Worm (Caenorhabditis elegans): ENCODE measurements around the gene met-2.

met-2 gene

DNA sequence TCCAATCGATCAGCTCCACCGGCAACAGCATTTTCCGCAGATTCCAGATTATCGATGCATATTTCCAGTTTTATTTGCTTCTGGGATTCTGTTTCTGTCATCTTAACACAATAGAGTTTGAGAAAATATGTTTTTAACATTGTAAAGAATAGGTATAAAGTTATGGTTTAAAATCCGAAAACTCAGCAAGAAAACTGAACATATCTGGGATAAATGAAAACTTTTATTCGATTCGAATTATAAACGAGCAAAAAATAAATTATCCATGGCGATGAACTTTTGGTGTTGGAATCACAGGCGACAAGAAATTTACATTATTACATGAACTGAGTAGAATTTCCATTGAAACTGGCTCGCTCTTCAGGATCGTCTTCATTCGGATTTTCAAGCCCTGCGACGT is 28.4 kb downstream of the met-2 start, which contains the start of gene cutc-1:
Gene cutc-1, minus strand, starts transcription at position 101 of the 400 bp plus-strand sequence.
- TF ChIP-seq jun-1 (tag; optimal IDR thresholded peaks at IDR 0.05), result no peak
- no peak for TF ChIP-seq ztf-11 (tag; optimal IDR thresholded peaks at IDR 0.05)
- no peak for TF ChIP-seq snpc-4 (tag; optimal IDR thresholded peaks at IDR 0.05)

DNA sequence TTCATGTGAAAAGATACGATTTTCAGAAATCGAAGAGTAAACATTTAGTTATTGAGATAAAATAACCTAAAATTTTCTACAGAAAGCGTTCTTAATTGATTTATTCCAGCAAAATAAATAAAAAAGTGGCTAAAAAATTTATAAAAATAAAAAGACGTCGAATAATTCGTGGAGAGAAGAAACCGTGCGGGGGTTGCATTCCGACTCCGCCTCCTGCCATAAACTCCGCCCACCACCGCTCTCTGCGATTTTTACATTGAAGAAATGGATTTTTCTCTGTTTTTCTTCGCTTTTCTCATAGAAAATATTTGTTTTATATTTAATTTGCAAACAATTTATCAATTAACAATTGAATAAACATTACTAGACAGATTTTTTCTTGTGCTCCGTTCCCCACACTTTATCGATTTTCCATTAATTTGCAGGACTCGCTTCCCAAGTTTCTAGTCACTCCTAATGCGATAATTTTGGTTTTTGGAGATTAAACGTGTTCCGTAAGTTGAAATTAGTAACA is 30.4 kb downstream of the met-2 start, which contains the start of the genes ubxn-4 and cyy-1:
Gene ubxn-4, minus strand, starts transcription at position 114 of the 514 bp plus-strand sequence.
Gene cyy-1, plus strand, starts transcription at position 426 of the 514 bp plus-strand sequence.
- TF ChIP-seq lin-15B (tag; optimal IDR thresholded peaks at IDR 0.05) (no peak), ceh-63 (GFP tag; optimal IDR thresholded peaks at IDR 0.05) (no peak), xbp-1 (tag; optimal IDR thresholded peaks at IDR 0.05) (peak; percentile 51), jun-1 (tag; optimal IDR thresholded peaks at IDR 0.05) (no peak), lsy-2 (tag; optimal IDR thresholded peaks at IDR 0.05) (peak in 1 of 2 experiments; percentile 31), lin-14 (GFP tag; optimal IDR thresholded peaks at IDR 0.05) (peak; percentile 7), elt-3 (tag; optimal IDR thresholded peaks at IDR 0.05) (no peak), lin-35 (GFP tag; optimal IDR thresholded peaks at IDR 0.05) (no peak), efl-1 (optimal IDR thresholded peaks at IDR 0.05) (no peak), efl-1 (GFP tag; optimal IDR thresholded peaks at IDR 0.05 in 1 of 2) (peak in 1 of 2 experiments; percentile 92), dpl-1 (GFP tag; optimal IDR thresholded peaks at IDR 0.05) (peak in 1 of 3 experiments; percentile 27)

DNA sequence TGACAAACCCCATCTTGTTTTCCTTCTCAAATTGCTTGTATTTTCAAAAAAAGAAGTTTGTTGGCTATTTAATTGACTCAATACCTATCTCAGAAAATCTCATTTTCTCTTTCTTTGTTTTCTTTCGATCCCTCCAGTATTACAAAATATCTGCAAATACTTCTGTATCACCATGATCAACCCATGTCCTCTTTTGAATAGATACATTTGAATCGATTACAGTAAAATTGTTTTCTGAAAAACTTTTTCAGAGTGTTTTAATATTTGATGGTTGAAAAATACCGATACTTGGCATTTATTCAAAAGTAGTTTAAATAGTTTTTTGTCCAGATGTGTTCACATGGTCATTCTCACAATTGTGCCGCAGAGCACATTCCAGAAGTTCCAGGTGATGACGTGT is 34.1 kb downstream of the met-2 start, which contains the start of gene ZK353.9:
Gene ZK353.9, plus strand, starts transcription at position 331 of the 400 bp plus-strand sequence.
- no peak for TF ChIP-seq fos-1 (tag; optimal IDR thresholded peaks at IDR 0.05)
- TF ChIP-seq ztf-11 (tag; optimal IDR thresholded peaks at IDR 0.05), result no peak
- no peak for TF ChIP-seq ama-1 (optimal IDR thresholded peaks at IDR 0.05)
- no peak for TF ChIP-seq lin-39 (tag; optimal IDR thresholded peaks at IDR 0.05)
- TF ChIP-seq tbx-2 (tag; optimal IDR thresholded peaks at IDR 0.05), result no peak
- no peak for TF ChIP-seq nhr-76 (tag; optimal IDR thresholded peaks at IDR 0.05)
- TF ChIP-seq F16B12.6 (tag; optimal IDR thresholded peaks at IDR 0.05), result no peak
- TF ChIP-seq unc-62 (GFP tag; optimal IDR thresholded peaks at IDR 0.05), result no peak
- TF ChIP-seq nhr-12 (tag; optimal IDR thresholded peaks at IDR 0.05), result no peak
- TF ChIP-seq zag-1 (tag; optimal IDR thresholded peaks at IDR 0.05), result no peak
- no peak for TF ChIP-seq nhr-71 (tag; optimal IDR thresholded peaks at IDR 0.05)
- TF ChIP-seq ceh-8 (GFP tag; optimal IDR thresholded peaks at IDR 0.05), result no peak
- TF ChIP-seq ets-5 (GFP tag; IDR thresholded peaks at IDR 0.05), result no peak
- TF ChIP-seq mab-9 (GFP tag; IDR thresholded peaks at IDR 0.05), result no peak
- TF ChIP-seq pax-3 (tag; optimal IDR thresholded peaks at IDR 0.05), result no peak
- TF ChIP-seq nhr-20 (tag; optimal IDR thresholded peaks at IDR 0.05), result no peak
- TF ChIP-seq hlh-17 (GFP tag; optimal IDR thresholded peaks at IDR 0.05; ENCODE audit: borderline replicate concordance), result no peak
- TF ChIP-seq nhr-19 (GFP tag; conservative IDR thresholded peaks at IDR 0.05), result no peak
- TF ChIP-seq nhr-11 (tag; optimal IDR thresholded peaks at IDR 0.05), result no peak

DNA sequence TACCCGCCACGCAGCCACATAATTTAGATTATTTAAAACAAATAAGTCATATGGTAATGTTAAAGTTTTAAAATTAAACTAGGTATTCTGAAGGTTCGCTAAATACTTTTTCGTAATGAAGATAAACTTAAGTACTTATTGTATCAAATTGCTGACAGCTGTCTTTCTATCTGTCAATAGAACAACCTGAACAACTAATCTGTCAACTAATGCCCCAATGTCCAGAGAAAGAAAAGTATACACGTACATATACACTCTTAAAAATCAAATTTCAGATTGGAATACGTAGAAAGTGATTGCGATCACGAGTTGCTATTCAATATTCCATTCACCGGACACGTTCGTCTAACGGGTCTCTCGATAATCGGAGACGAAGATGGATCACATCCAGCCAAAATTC is 35.6 kb downstream of the met-2 start:
- no peak for TF ChIP-seq nhr-77 (tag; optimal IDR thresholded peaks at IDR 0.05)
- TF ChIP-seq nhr-76 (tag; optimal IDR thresholded peaks at IDR 0.05), result no peak
- TF ChIP-seq nhr-84 (tag; optimal IDR thresholded peaks at IDR 0.05), result no peak
- no peak for TF ChIP-seq lin-39 (tag; optimal IDR thresholded peaks at IDR 0.05)
- TF ChIP-seq sptf-1 (tag; optimal IDR thresholded peaks at IDR 0.05), result no peak
- no peak for TF ChIP-seq ceh-82 (tag; optimal IDR thresholded peaks at IDR 0.05)
- no peak for TF ChIP-seq elt-3 (tag; optimal IDR thresholded peaks at IDR 0.05)
- TF ChIP-seq mdl-1 (tag; optimal IDR thresholded peaks at IDR 0.05), result no peak
- no peak for TF ChIP-seq blmp-1 (tag; optimal IDR thresholded peaks at IDR 0.05)
- no peak for TF ChIP-seq nhr-20 (tag; optimal IDR thresholded peaks at IDR 0.05)
- TF ChIP-seq aly-2 (tag; optimal IDR thresholded peaks at IDR 0.05), result no peak
- TF ChIP-seq rnt-1 (tag; optimal IDR thresholded peaks at IDR 0.05), result no peak
- TF ChIP-seq unc-98 (GFP tag; IDR thresholded peaks at IDR 0.05), result no peak
- no peak for TF ChIP-seq nhr-90 (tag; optimal IDR thresholded peaks at IDR 0.05; ENCODE audit: poor library complexity)
- no peak for TF ChIP-seq dpl-1 (GFP tag; optimal IDR thresholded peaks at IDR 0.05)
- no peak for TF ChIP-seq skn-1 (tag; optimal IDR thresholded peaks at IDR 0.05)
- no peak for TF ChIP-seq hlh-17 (GFP tag; optimal IDR thresholded peaks at IDR 0.05; ENCODE audit: borderline replicate concordance)
- TF ChIP-seq aha-1 (tag; optimal IDR thresholded peaks at IDR 0.05), result no peak

Measured in whole organism, L1 larva.